Worm (Caenorhabditis elegans): ENCODE results near the gene F43C1.7.

ce11 chrIII:4247571-4247970, 5.2 kb upstream of the F43C1.7 start, which contains the start of gene Y44F5A.1:
- TF ChIP-seq ref-1 (GFP tag; conservative IDR thresholded peaks at IDR 0.05) (no peak), ztf-29 (GFP tag; IDR thresholded peaks at IDR 0.05) (no peak)

Measured in whole organism, midembryonic.